Worm (Caenorhabditis elegans) whole organism, L3 larva: Measurements from ENCODE around the gene F53F8.6.

ENCODE experiments used
- ceh-28 ChIP-seq: fragments of 150-350 bp; optimal IDR thresholded peaks from 2 replicates; lab custom pipeline; 2014; ENCODE audit warnings: missing biosample characterization, missing genetic modification reagents, missing genetic modification characterization
- fkh-10 ChIP-seq: sonication (generic microtip); optimal IDR thresholded peaks from 2 replicates; lab custom pipeline; 2017; ENCODE audit warnings: missing biosample characterization, missing genetic modification reagents, missing genetic modification characterization
- mml-1 ChIP-seq: fragments of 150-350 bp; sonication (generic microtip); optimal IDR thresholded peaks from 3 replicates; lab custom pipeline; 2014; ENCODE audit warnings: missing biosample characterization, missing genetic modification characterization
- nhr-11 ChIP-seq: fragments of 150-350 bp; optimal IDR thresholded peaks from 2 replicates; lab custom pipeline; 2014; ENCODE audit warnings: missing biosample characterization, missing genetic modification characterization
- skn-1 ChIP-seq: fragments of 150-350 bp; optimal IDR thresholded peaks from 2 replicates; lab custom pipeline; 2014; ENCODE audit warnings: missing biosample characterization, missing genetic modification characterization
- tbx-2 ChIP-seq: sonication (generic microtip); optimal IDR thresholded peaks from 2 replicates; lab custom pipeline; 2016; ENCODE audit warnings: mild to moderate bottlenecking, missing genetic modification characterization, missing compliant biosample characterization
- unc-62 ChIP-seq: fragments of 150-350 bp; sonication (generic microtip); optimal IDR thresholded peaks from 4 replicates; lab custom pipeline; 2014; ENCODE audit warnings: missing biosample characterization, missing genetic modification reagents, missing genetic modification characterization
- ztf-11 ChIP-seq: fragments of 150-350 bp; optimal IDR thresholded peaks from 2 replicates; lab custom pipeline; 2014; ENCODE audit warnings: missing biosample characterization, missing genetic modification characterization

ce11 chrV:20655174-20655573 lies 48.9 kb upstream of the F53F8.6 start:
- TF ChIP-seq tbx-2 = no peak
- TF ChIP-seq nhr-11 = no peak
- no peak for TF ChIP-seq skn-1 (tag; lab: Kevin White, UChicago)
- TF ChIP-seq unc-62 = no peak
- no peak for TF ChIP-seq ceh-28
- TF ChIP-seq ztf-11 = no peak
- TF ChIP-seq fkh-10 (GFP tag; lab: Kevin White, UChicago) = no peak
- no peak for TF ChIP-seq mml-1 (tag; lab: Kevin White, UChicago)
